Worm (Caenorhabditis elegans) whole organism, L4 larva: ENCODE data around the gene F54C8.1.
"Not testable (repeated sequence)": the region's sequence is repeated elsewhere in the genome, so short reads cannot be mapped to it uniquely, and the experiment has no call there.

Experiments used
- ama-1 ChIP-seq: fragments of 150-350 bp; optimal IDR thresholded peaks from 2 replicates; lab custom pipeline; 2014; ENCODE audit warnings: inconsistent platforms, mixed read lengths
- lin-13 ChIP-seq: fragments of 150-350 bp; optimal IDR thresholded peaks from 2 replicates; lab custom pipeline; 2014; ENCODE audit warnings: missing biosample characterization, missing genetic modification reagents, missing genetic modification characterization
- mdl-1 ChIP-seq, 2 experiments: fragments of 150-350 bp in 1 of 2; sonication (generic microtip) in 1 of 2; optimal IDR thresholded peaks; 2 replicates each; lab custom pipeline; 2014 to 2017; ENCODE audit warnings: missing biosample characterization in 2 of 2, missing genetic modification characterization in 2 of 2
- nhr-28 ChIP-seq: fragments of 150-350 bp; optimal IDR thresholded peaks from 2 replicates; lab custom pipeline; 2014; ENCODE audit warnings: missing biosample characterization, missing genetic modification characterization
- pha-4 ChIP-seq, 2 experiments: fragments of 150-350 bp in 1 of 2; fragments of 200-800 bp in 1 of 2; sonication (Bioruptor generic) in 1 of 2; IDR thresholded peaks in 1 of 2; optimal IDR thresholded peaks in 1 of 2; 2 replicates each; pipeline versions ENCODE4 v1.3.6 to Lab custom; 2014 to 2022; ENCODE audit warnings: missing genetic modification characterization in 2 of 2, missing genetic modification reagents in 2 of 2, missing biosample characterization in 1 of 2, missing compliant biosample characterization in 1 of 2
- pqm-1 ChIP-seq: sonication (generic microtip); optimal IDR thresholded peaks from 2 replicates; lab custom pipeline; 2017; ENCODE audit warnings: missing biosample characterization, missing genetic modification characterization
- saeg-2 ChIP-seq: fragments of 200-800 bp; sonication (Bioruptor generic); IDR thresholded peaks from 2 replicates; pipeline ENCODE4 v1.3.6; 2022; ENCODE audit warnings: missing genetic modification reagents, missing genetic modification characterization, missing compliant biosample characterization

DNA sequence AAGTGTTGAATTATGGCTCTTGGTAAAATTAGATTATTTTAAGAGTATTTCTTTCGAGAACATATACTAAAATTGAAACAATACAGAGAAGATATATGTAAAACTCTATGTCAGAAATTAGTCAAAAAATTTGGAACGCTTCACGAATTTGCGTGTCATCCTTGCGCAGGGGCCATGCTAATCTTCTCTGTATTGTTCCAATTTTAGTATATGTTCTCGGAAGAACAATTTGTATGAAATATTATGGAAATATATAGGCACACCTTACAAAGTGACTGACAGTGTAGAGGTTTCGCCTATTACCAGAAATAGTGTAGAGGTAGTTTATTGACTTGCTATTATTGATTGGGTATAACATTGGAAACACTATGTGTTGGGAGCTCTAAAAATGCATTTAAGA is 8.1 kb downstream of the F54C8.1 start:
- not testable (repeated sequence) for TF ChIP-seq nhr-28 (tag; lab: Kevin White, UChicago); pha-4 (GFP tag; IDR thresholded peaks at IDR 0.05; lab: Robert Waterston, UW); pha-4 (tag; optimal IDR thresholded peaks at IDR 0.05; lab: Kevin White, UChicago); ama-1 (lab: Kevin White, UChicago); mdl-1 (tag; optimal IDR thresholded peaks at IDR 0.05; lab: Kevin White, UChicago); lin-13 (GFP tag; lab: Kevin White, UChicago); pqm-1 (tag; lab: Kevin White, UChicago); saeg-2
